Worm (Caenorhabditis elegans) whole organism, L1 larva: ENCODE data around the gene Y57E12B.4.

Experiments used
- Y116A8C.19 ChIP-seq: sonication (generic microtip); optimal IDR thresholded peaks from 2 replicates; lab custom pipeline; 2016; ENCODE audit warnings: missing compliant biosample characterization, missing genetic modification characterization, borderline replicate concordance
- aly-2 ChIP-seq: fragments of 150-350 bp; optimal IDR thresholded peaks from 2 replicates; lab custom pipeline; 2014; ENCODE audit warnings: missing biosample characterization, missing genetic modification characterization
- dsc-1 ChIP-seq: sonication (generic microtip); optimal IDR thresholded peaks from 2 replicates; lab custom pipeline; 2016; ENCODE audit warnings: mild to moderate bottlenecking, missing genetic modification characterization, missing compliant biosample characterization
- efl-1 ChIP-seq, 4 experiments: fragments of 150-350 bp; optimal IDR thresholded peaks in 3 of 4; peaks in 1 of 4; 1 replicate in 1 of 4; 2 replicates in 3 of 4; lab custom pipeline; 2014; ENCODE audit warnings: missing biosample characterization in 2 of 4, missing genetic modification characterization in 2 of 4, missing genetic modification reagents in 2 of 4
- efl-3 ChIP-seq: fragments of 200-800 bp; sonication (Bioruptor generic); optimal IDR thresholded peaks from 2 replicates; lab custom pipeline; 2018; ENCODE audit warnings: mild to moderate bottlenecking, missing genetic modification characterization, missing compliant biosample characterization
- egl-13 ChIP-seq: sonication (generic microtip); optimal IDR thresholded peaks from 2 replicates; lab custom pipeline; 2016; ENCODE audit warnings: missing genotype, missing genetic modification reagents, missing genetic modification characterization, missing compliant biosample characterization
- elt-2 ChIP-seq: sonication (generic microtip); optimal IDR thresholded peaks from 2 replicates; lab custom pipeline; 2016; ENCODE audit warnings: missing genetic modification characterization, mild to moderate bottlenecking, inconsistent platforms, missing compliant biosample characterization, missing genetic modification reagents
- elt-3 ChIP-seq, 6 experiments: fragments of 150-350 bp in 1 of 6; sonication (generic microtip); optimal IDR thresholded peaks; 2 replicates each; lab custom pipeline; 2017 to 2018; ENCODE audit warnings: missing biosample characterization in 6 of 6, missing genetic modification characterization in 6 of 6, inconsistent platforms in 1 of 6
- ets-5 ChIP-seq: fragments of 200-800 bp; sonication (Bioruptor generic); IDR thresholded peaks from 2 replicates; pipeline ENCODE4 v1.3.6; 2022; ENCODE audit warnings: missing genetic modification characterization, missing compliant biosample characterization
- fkh-10 ChIP-seq: sonication (generic microtip); optimal IDR thresholded peaks from 2 replicates; lab custom pipeline; 2017; ENCODE audit warnings: missing biosample characterization, missing genetic modification reagents, missing genetic modification characterization
- irx-1 ChIP-seq: sonication (generic microtip); optimal IDR thresholded peaks from 2 replicates; lab custom pipeline; 2016; ENCODE audit warnings: missing genetic modification characterization, missing compliant biosample characterization
- jun-1 ChIP-seq: fragments of 150-350 bp; optimal IDR thresholded peaks from 2 replicates; lab custom pipeline; 2014; ENCODE audit warnings: missing biosample characterization, missing genetic modification reagents, missing genetic modification characterization
- lin-35 ChIP-seq, 2 experiments: fragments of 150-350 bp; optimal IDR thresholded peaks; 2 replicates each; lab custom pipeline; 2014; ENCODE audit warnings: missing biosample characterization in 2 of 2, missing genetic modification characterization in 2 of 2, missing genetic modification reagents in 2 of 2
- mab-9 ChIP-seq: fragments of 200-800 bp; sonication (Bioruptor generic); IDR thresholded peaks from 2 replicates; pipeline ENCODE4 v1.3.6; 2022; ENCODE audit warnings: missing genetic modification reagents, missing genetic modification characterization, missing compliant biosample characterization
- nhr-11 ChIP-seq: fragments of 150-350 bp; optimal IDR thresholded peaks from 2 replicates; lab custom pipeline; 2014; ENCODE audit warnings: missing biosample characterization, missing genetic modification characterization
- nhr-20 ChIP-seq: sonication (generic microtip); optimal IDR thresholded peaks from 2 replicates; lab custom pipeline; 2016; ENCODE audit warnings: mild to moderate bottlenecking, missing genetic modification characterization, missing compliant biosample characterization
- nhr-84 ChIP-seq: sonication (generic microtip); optimal IDR thresholded peaks from 2 replicates; lab custom pipeline; 2017; ENCODE audit warnings: missing biosample characterization, missing genetic modification characterization
- rnt-1 ChIP-seq: sonication (generic microtip); optimal IDR thresholded peaks from 2 replicates; lab custom pipeline; 2016; ENCODE audit warnings: mild to moderate bottlenecking, missing genetic modification characterization, moderate library complexity, missing compliant biosample characterization
- snpc-4 ChIP-seq: fragments of 150-350 bp; optimal IDR thresholded peaks from 2 replicates; lab custom pipeline; 2014; ENCODE audit warnings: missing biosample characterization, missing genetic modification characterization
- snu-23 ChIP-seq: sonication (generic microtip); optimal IDR thresholded peaks from 2 replicates; lab custom pipeline; 2016; ENCODE audit warnings: missing genetic modification characterization, missing compliant biosample characterization
- sox-4 ChIP-seq: sonication (generic microtip); optimal IDR thresholded peaks from 2 replicates; lab custom pipeline; 2016; ENCODE audit warnings: missing genetic modification characterization, missing compliant biosample characterization
- unc-30 ChIP-seq: sonication (generic microtip); optimal IDR thresholded peaks from 2 replicates; lab custom pipeline; 2017; ENCODE audit warnings: missing biosample characterization, missing genetic modification characterization
- ztf-11 ChIP-seq, 2 experiments: sonication (generic microtip); optimal IDR thresholded peaks; 2 replicates each; lab custom pipeline; 2016 to 2017; ENCODE audit warnings: missing genetic modification characterization in 2 of 2, missing biosample characterization in 1 of 2, missing compliant biosample characterization in 1 of 2
- ztf-4 ChIP-seq: fragments of 150-350 bp; optimal IDR thresholded peaks from 2 replicates; lab custom pipeline; 2014; ENCODE audit warnings: missing biosample characterization, missing genetic modification characterization

Y57E12B.4 gene

ce11 chrV:6901943-6902549, 45.3 kb downstream of the Y57E12B.4 start:
- TF ChIP-seq jun-1 = no peak
- TF ChIP-seq ztf-11 (tag; optimal IDR thresholded peaks at IDR 0.05; lab: Kevin White, UChicago) = no peak
- no peak for TF ChIP-seq nhr-84 (tag; lab: Kevin White, UChicago)
- TF ChIP-seq snpc-4 = no peak
- no peak for TF ChIP-seq fkh-10
- TF ChIP-seq snu-23 (GFP tag; lab: Kevin White, UChicago) = no peak
- no peak for TF ChIP-seq irx-1 (tag; lab: Kevin White, UChicago)
- no peak for TF ChIP-seq ztf-4 (tag; lab: Kevin White, UChicago)
- TF ChIP-seq egl-13 = no peak

- TF ChIP-seq Y116A8C.19 (tag; lab: Kevin White, UChicago) = no peak
- no peak for TF ChIP-seq dsc-1 (tag; lab: Kevin White, UChicago)
- no peak for TF ChIP-seq nhr-20 (tag; lab: Kevin White, UChicago)
- no peak for TF ChIP-seq sox-4 (tag; lab: Kevin White, UChicago)
- TF ChIP-seq rnt-1 (tag; lab: Kevin White, UChicago) = peak; percentile 16
- no peak for TF ChIP-seq ets-5 (GFP tag; lab: Robert Waterston, UW)
- TF ChIP-seq elt-2 (tag; lab: Kevin White, UChicago) = no peak
- no peak for TF ChIP-seq efl-3 (GFP tag; lab: Kevin White, UChicago)
- TF ChIP-seq unc-30 (tag; lab: Kevin White, UChicago) = no peak
- peak; percentile 7 for TF ChIP-seq ztf-4 (tag; lab: Kevin White, UChicago)
- TF ChIP-seq mab-9 = no peak
Measured at ce11 chrV:6900814-6901592, 46.3 kb downstream of the Y57E12B.4 start.

DNA sequence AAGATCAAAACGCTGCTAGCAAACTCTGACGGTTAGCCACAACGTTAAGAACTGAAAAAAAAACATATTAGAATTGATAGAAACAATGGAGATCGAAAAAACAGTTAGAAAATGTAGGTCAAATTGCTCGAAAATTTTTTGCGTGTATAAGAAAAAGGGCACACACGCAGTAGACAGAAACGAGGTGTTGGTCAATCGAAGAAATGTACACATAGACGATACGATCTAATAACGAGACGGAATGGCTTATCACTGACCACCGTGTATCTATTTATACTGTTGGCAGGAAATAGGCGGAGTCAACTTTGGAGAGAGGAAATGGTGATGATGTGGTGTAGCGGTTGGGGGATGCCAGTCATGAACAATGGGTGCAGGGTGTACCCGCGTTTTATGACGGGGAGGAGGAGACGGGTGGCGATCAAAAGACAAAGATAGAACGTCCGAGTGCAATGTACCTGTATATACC, 47.1 kb downstream of the Y57E12B.4 start, which contains the start of gene odc-1:
TSS of gene odc-1 (minus strand) at position 51 of the 466 bp plus-strand sequence.
- no peak for TF ChIP-seq aly-2 (tag; lab: Kevin White, UChicago)
- no peak for TF ChIP-seq elt-3 (tag; optimal IDR thresholded peaks at IDR 0.05; lab: Kevin White, UChicago)
- peak in 1 of 2 experiments; percentile 17 for TF ChIP-seq lin-35 (GFP tag; optimal IDR thresholded peaks at IDR 0.05; lab: Kevin White, UChicago)
- no peak for TF ChIP-seq nhr-11 (tag; lab: Kevin White, UChicago)
- TF ChIP-seq, all 84 proteins: peak for 1

DNA sequence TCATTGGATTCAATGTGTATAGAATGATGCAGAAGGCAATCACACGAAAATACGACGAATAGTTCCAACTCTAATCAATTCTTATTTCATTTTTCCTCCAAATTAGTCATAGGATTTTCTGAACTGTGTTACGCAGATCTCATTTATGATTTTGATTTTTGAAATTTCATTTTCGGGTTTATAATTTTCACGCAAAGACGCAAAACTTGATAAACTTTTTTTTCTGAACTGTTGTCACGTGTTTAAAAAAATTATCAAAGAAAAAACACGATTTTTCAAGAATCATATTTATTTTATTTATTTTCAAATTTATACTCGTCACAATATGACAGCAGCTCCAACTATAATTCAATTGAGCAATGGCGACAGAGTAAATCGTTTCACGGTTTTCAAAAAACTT, 50.6 kb downstream of the Y57E12B.4 start, which contains the start of gene K11C4.1:
TSS of gene K11C4.1 (plus strand) at position 301 of the 400 bp plus-strand sequence.
- TF ChIP-seq efl-1 (optimal IDR thresholded peaks at IDR 0.05; lab: Kevin White, UChicago) (no peak), efl-1 (GFP tag; optimal IDR thresholded peaks at IDR 0.05 in 1 of 2; lab: Kevin White, UChicago) (peak in 1 of 2 experiments; percentile 73), nhr-11 (tag; lab: Kevin White, UChicago) (no peak)
